Worm (Caenorhabditis elegans) whole organism, midembryonic: ENCODE data around the gene Y5H2A.4.

ENCODE experiments used
- T22C8.4 ChIP-seq: fragments of 200-800 bp; sonication (Bioruptor generic); IDR thresholded peaks from 2 replicates; pipeline ENCODE4 v1.3.6; 2022; ENCODE audit warnings: missing genetic modification characterization, missing compliant biosample characterization
- cog-1 ChIP-seq: sonication (generic microtip); optimal IDR thresholded peaks from 2 replicates; lab custom pipeline; 2016; ENCODE audit warnings: missing genetic modification characterization, missing compliant biosample characterization
- flt-1 ChIP-seq: fragments of 200-800 bp; sonication (Bioruptor generic); IDR thresholded peaks from 2 replicates; pipeline ENCODE4 v1.3.6; 2022; ENCODE audit warnings: missing genetic modification characterization, missing compliant biosample characterization
- klf-2 ChIP-seq: fragments of 200-800 bp; sonication (Bioruptor generic); conservative IDR thresholded peaks from 2 replicates; pipeline ENCODE4 v1.3.6; 2022; ENCODE audit warnings: missing genetic modification reagents, missing genetic modification characterization, missing compliant biosample characterization
- ztf-29 ChIP-seq: fragments of 200-800 bp; sonication (Bioruptor generic); IDR thresholded peaks from 2 replicates; pipeline ENCODE4 v1.3.6; 2022; ENCODE audit warnings: missing genetic modification reagents, missing genetic modification characterization, missing compliant biosample characterization

- TF ChIP-seq T22C8.4 (GFP tag; lab: Robert Waterston, UW) (no peak), klf-2 (GFP tag; lab: Robert Waterston, UW) (no peak), ztf-29 (no peak), flt-1 (GFP tag; lab: Robert Waterston, UW) (no peak), cog-1 (no peak)
Observed at ce11 chrV:2300905-2301304, 26.8 kb upstream of the Y5H2A.4 start, which contains the start of gene Y19D10B.8.
